Fruit fly (Drosophila melanogaster) whole organism, larva: Measurements from ENCODE around the gene CG33296.

Experiments
- noc ChIP-seq: fragments of 200-800 bp; sonication (Bioruptor generic); optimal IDR thresholded peaks from 3 replicates; lab custom pipeline; 2019; ENCODE audit warnings: missing biosample characterization, mild to moderate bottlenecking, missing genetic modification characterization, moderate library complexity

Gene CG33296

dm6 chr2L:7711034-7711685, 5.3 kb downstream of the CG33296 start:
- no peak for TF ChIP-seq noc (tag; lab: Kevin White, UChicago)

DNA sequence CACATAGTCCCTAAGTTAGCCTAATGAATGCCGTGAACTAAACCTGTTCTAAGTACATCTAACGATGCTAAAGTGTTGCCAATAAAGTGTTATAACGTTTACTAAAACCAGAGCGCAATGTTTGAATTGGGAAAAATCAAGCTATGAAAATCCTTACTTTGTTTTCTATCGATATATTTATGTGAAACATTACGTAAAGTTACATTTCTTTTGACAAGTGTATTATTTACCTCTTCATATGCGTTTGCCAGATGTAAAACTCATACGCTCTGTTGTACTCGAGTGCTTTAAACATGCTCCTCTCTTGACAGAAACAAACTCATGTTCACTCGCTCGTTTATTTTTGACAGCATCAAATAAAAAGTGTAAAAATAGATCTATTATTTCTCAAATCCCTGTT, 5.9 kb downstream of the CG33296 start, which contains the start of gene Ntl:
Gene Ntl, plus strand, starts transcription at position 301 of the 400 bp plus-strand sequence.
- no peak for TF ChIP-seq noc (tag; lab: Kevin White, UChicago)

- TF ChIP-seq noc (tag; lab: Kevin White, UChicago): peak; percentile 55
Measured at dm6 chr2L:7703534-7703933, 12.9 kb downstream of the CG33296 start.

DNA sequence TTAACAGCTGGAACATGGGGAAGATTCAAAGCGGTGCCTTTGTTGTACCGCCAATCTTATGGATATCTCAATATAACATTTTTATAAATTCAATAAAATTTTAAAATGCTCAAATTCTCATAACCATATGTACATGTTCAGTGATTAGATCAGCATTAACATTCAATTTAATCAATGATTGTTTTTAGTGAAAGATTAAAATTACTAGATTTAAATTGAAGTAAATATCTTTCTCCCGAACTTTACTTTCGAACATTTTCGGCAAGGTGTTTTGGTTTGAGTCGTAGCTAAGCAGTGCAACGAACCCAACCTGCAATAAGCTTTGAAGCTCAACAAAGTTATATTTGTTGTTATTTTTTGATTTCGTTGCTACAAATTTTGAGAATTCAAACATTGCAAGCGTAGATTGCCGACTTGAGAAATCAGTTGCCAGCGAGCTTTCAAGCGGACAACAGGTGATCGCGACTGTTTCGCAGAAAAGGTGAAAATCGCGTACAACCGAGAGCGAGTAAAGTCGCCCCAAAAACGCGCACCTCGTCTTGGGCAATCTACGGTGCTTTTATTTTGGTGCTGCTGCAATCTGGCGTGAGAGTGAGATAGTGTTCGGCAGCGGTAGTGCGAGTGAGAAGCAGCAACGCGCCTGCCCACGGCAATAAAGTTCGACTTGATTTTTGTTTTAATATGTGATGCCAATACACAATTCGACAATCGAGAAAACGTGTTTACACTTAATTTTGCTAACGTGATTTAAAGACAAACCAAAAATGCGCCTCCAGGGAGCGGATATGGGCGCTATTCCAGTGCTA, 13.9 kb downstream of the CG33296 start, which contains the start of gene Tep3:
Gene Tep3, plus strand, starts transcription at position 423 of the 806 bp plus-strand sequence.
- TF ChIP-seq noc (tag; lab: Kevin White, UChicago): no peak

DNA sequence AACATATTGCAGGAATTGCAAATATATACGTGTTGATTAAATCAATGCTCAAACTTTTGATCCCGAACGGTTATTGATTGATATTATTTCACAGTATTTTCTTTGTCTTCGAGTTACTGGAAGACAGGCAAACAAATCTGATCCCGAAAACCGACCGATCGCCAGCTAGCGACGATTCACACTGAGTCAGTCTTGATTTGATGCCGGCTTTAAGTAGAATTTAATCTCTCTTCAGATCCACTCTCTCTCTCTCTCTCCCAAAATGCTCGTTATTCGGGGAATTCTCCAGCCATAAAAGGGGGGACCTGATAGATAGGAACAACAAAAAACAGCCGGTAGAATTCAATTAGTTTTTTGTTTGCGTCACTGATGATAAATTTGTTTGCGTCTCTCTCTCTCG, 15.0 kb downstream of the CG33296 start, which contains the start of gene Tep2:
Gene Tep2, minus strand, starts transcription at position 185 of the 400 bp plus-strand sequence.
- peak; percentile 2 for TF ChIP-seq noc (tag; lab: Kevin White, UChicago)

dm6 chr2L:7692583-7693080, 23.8 kb downstream of the CG33296 start, which contains the start of the genes CG7025 and CG43235:
Gene CG7025, minus strand, starts transcription at chr2L:7692683.
Gene CG43235, plus strand, starts transcription at chr2L:7693030.
- TF ChIP-seq noc (tag; lab: Kevin White, UChicago): no peak

DNA sequence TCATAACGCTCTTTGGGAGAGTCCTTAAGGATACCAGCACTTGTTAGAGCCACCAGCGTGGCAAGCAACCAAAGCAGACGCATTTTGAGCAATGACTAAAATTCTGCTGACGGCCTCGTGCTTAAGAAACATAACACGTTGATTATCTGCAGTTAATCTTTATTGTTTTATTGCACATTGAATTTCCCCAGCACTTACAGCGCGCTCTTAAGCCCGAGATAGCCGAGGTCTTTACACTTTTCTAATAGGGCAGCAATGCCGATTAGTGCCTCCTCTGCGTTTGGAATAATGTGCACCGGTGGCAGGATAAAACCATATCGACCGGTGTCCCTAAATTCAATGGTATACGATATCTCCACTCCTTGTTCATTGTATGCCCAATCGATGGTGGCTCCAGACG, 25.5 kb downstream of the CG33296 start, which contains the start of gene CG18585:
Gene CG18585, minus strand, starts transcription at position 101 of the 400 bp plus-strand sequence.
- TF ChIP-seq noc (tag; lab: Kevin White, UChicago): no peak

DNA sequence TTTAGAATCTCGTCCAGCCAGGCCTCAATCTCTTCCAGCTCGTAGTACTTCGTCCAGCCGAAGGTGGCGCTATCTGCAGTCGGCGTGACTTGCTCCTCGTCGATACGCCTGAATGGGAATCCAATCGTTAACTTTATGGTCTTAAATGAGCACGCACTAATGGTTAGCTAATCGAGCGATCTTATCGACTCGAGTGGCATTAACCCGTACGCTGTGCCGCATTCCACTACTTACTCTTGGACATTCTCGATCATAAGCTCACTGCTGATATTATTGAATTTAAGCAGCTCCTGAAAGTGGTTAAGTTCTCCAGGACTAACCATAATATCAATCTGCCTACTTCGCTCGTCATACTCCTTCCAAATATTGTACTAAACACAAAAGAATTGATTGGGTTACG, 26.0 kb downstream of the CG33296 start:
- TF ChIP-seq noc (tag; lab: Kevin White, UChicago): no peak

DNA sequence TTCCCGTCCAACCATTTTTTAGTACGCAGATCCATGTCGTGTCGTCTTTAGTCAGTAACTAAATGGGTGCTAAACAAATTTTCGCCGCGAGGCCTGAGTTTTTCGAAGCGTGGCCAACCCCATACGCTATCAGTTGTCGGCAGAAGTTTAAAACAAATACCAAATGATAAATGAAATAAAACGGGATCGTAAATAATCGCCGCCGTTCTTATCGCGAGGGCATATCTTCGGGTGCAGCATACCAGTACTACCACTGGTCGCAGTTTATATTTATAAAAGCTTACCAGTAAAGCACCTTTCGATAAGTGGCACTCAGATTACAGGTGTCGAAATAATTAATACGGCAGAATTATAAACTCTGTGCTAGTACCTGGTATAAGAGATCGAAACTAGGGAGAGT, 31.2 kb downstream of the CG33296 start:
- TF ChIP-seq noc (tag; lab: Kevin White, UChicago): peak; percentile 51

dm6 chr2L:7680298-7680697, 36.1 kb downstream of the CG33296 start:
- no peak for TF ChIP-seq noc (tag; lab: Kevin White, UChicago)

DNA sequence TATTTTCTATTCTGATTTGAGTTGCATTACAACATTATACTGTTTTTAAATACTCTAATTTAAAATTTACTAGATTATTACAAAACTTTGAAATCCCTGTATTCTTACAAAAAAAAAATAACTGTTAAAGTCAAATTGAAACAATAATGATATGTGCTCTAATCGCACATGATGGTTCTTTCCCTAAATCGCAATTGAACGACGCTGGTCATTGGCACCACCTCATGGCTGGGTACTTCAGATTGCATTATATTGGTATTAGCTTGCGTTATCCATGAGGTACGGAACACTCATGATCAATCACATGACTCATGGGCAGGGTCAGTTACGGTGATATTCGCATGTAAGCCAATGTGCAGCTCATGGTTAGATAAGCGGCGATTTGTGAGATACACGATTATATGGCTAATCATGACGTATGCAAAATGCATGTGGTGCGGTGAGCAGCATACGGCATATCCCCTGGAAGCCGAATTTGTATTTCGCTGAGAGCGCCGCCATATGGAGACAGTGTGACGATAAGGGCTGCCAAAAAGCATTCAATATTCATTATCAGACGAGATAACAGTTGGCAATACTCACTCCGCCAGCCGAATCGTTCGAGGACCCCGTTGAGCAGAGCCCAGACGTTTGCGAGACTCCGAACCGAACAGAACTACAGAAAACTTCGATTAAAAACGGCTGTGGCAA, 38.2 kb downstream of the CG33296 start:
- TF ChIP-seq noc (tag; lab: Kevin White, UChicago): peak; percentile 33

dm6 chr2L:7676982-7677381, 39.5 kb downstream of the CG33296 start:
- no peak for TF ChIP-seq noc (tag; lab: Kevin White, UChicago)

DNA sequence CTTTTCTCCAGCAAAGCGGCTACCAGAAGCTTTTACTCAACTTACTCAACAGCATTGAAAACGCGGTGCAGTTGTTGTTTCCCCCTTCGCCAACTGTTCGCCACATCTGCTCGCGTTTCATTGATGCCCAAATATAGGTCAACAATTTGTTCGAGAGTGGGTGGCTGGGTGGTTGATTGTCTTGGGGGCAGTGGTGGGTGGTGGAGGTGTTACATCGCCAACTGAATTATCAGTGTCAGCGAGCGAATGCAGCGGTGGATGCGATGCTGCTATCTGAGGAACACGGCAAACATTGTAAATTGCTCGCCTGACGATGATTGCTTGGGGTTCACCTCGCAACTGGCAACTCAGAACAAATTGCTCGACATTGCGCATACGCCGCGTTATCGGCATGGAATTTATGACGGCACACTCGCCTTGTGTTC, 40.7 kb downstream of the CG33296 start:
- TF ChIP-seq noc (tag; lab: Kevin White, UChicago): no peak

dm6 chr2L:7675028-7675749, 41.3 kb downstream of the CG33296 start, which contains the start of gene Slob:
Gene Slob, minus strand, starts transcription at chr2L:7675078.
- no peak for TF ChIP-seq noc (tag; lab: Kevin White, UChicago)

dm6 chr2L:7665747-7666146, 50.7 kb downstream of the CG33296 start, which contains the start of gene Myo28B1:
Gene Myo28B1, plus strand, starts transcription at chr2L:7666047.
- TF ChIP-seq noc (tag; lab: Kevin White, UChicago): no peak
